Worm (Caenorhabditis elegans) whole organism, L1 larva: ENCODE results near the gene srsx-14.

Experiments
- C16A3.4 ChIP-seq: fragments of 150-350 bp; optimal IDR thresholded peaks from 2 replicates; lab custom pipeline; 2014; ENCODE audit warnings: missing biosample characterization, missing genetic modification characterization
- efl-1 ChIP-seq, 4 experiments: fragments of 150-350 bp; optimal IDR thresholded peaks in 3 of 4; peaks in 1 of 4; 1 replicate in 1 of 4; 2 replicates in 3 of 4; lab custom pipeline; 2014; ENCODE audit warnings: missing biosample characterization in 2 of 4, missing genetic modification characterization in 2 of 4, missing genetic modification reagents in 2 of 4
- egl-27 ChIP-seq, 2 experiments: fragments of 150-350 bp in 1 of 2; sonication (generic microtip); optimal IDR thresholded peaks; 3 replicates each; lab custom pipeline; 2017 to 2018; ENCODE audit warnings: missing biosample characterization in 2 of 2, missing genetic modification characterization in 2 of 2, missing genetic modification reagents in 2 of 2
- irx-1 ChIP-seq: sonication (generic microtip); optimal IDR thresholded peaks from 2 replicates; lab custom pipeline; 2016; ENCODE audit warnings: missing genetic modification characterization, missing compliant biosample characterization
- lin-13 ChIP-seq: fragments of 150-350 bp; optimal IDR thresholded peaks from 2 replicates; lab custom pipeline; 2014; ENCODE audit warnings: missing biosample characterization, missing genetic modification reagents, missing genetic modification characterization
- mdl-1 ChIP-seq, 2 experiments: fragments of 150-350 bp; optimal IDR thresholded peaks; 2 replicates each; lab custom pipeline; 2014 to 2017; ENCODE audit warnings: missing biosample characterization in 2 of 2, missing genetic modification characterization in 2 of 2, inconsistent platforms in 1 of 2
- mep-1 ChIP-seq: fragments of 150-350 bp; optimal IDR thresholded peaks from 2 replicates; lab custom pipeline; 2014; ENCODE audit warnings: missing biosample characterization, missing genetic modification characterization
- nhr-237 ChIP-seq: fragments of 150-350 bp; optimal IDR thresholded peaks from 2 replicates; lab custom pipeline; 2014; ENCODE audit warnings: missing biosample characterization, missing genetic modification characterization
- unc-62 ChIP-seq: fragments of 150-350 bp; optimal IDR thresholded peaks from 2 replicates; lab custom pipeline; 2014; ENCODE audit warnings: missing biosample characterization, missing genetic modification reagents, missing genetic modification characterization

ce11 chrIV:5605225-5605624 is 21.7 kb downstream of the srsx-14 start:
- no peak for TF ChIP-seq irx-1
- TF ChIP-seq mep-1 = no peak
- TF ChIP-seq egl-27 (tag; optimal IDR thresholded peaks at IDR 0.05; lab: Kevin White, UChicago) = no peak
- TF ChIP-seq efl-1 (optimal IDR thresholded peaks at IDR 0.05; lab: Kevin White, UChicago) = no peak
- no peak for TF ChIP-seq efl-1 (GFP tag; optimal IDR thresholded peaks at IDR 0.05 in 1 of 2; lab: Kevin White, UChicago)
- TF ChIP-seq C16A3.4 (tag; lab: Kevin White, UChicago) = no peak
- no peak for TF ChIP-seq unc-62 (GFP tag; lab: Kevin White, UChicago)
- TF ChIP-seq nhr-237 = no peak
- no peak for TF ChIP-seq lin-13
- no peak for TF ChIP-seq mdl-1 (tag; optimal IDR thresholded peaks at IDR 0.05; lab: Kevin White, UChicago)
